Fruit fly (Drosophila melanogaster) whole organism, embryonic: ENCODE data around the gene Svil.
A peak's percentile ranks its signal among the peaks of the same experiment; 100 is the strongest.

Experiments used
- Ada2b ChIP-seq: fragments of 200-800 bp; sonication (Bioruptor generic); IDR thresholded peaks from 2 replicates; pipeline ENCODE4 v1.3.6; 2022; ENCODE audit warnings: missing biosample characterization, missing genetic modification characterization
- CG11085 ChIP-seq: fragments of 200-800 bp; sonication (Bioruptor generic); IDR thresholded peaks from 2 replicates; pipeline ENCODE4 v1.3.6; 2022; ENCODE audit warnings: missing biosample characterization, missing genetic modification characterization
- CG12155 ChIP-seq: fragments of 200-800 bp; sonication (Bioruptor generic); optimal IDR thresholded peaks from 3 replicates; lab custom pipeline; 2016; ENCODE audit warnings: missing biosample characterization, missing genetic modification characterization
- CG12299 ChIP-seq: fragments of 200-800 bp; sonication (Bioruptor generic); optimal IDR thresholded peaks from 2 replicates; lab custom pipeline; 2018; ENCODE audit warnings: missing biosample characterization, mild to moderate bottlenecking, missing genetic modification characterization
- CG14441 ChIP-seq: fragments of 200-800 bp; sonication (Bioruptor generic); IDR thresholded peaks from 2 replicates; pipeline ENCODE4 v1.3.6; 2022; ENCODE audit warnings: missing biosample characterization, missing genetic modification characterization
- CG14860 ChIP-seq: fragments of 200-800 bp; sonication (Bioruptor generic); IDR thresholded peaks from 3 replicates; pipeline ENCODE4 v1.3.6; 2022; ENCODE audit warnings: missing biosample characterization, missing genetic modification characterization; ENCODE audit not compliant: partially characterized antibody
- CG15011 ChIP-seq: fragments of 200-800 bp; sonication (Bioruptor generic); optimal IDR thresholded peaks from 3 replicates; lab custom pipeline; 2018; ENCODE audit warnings: missing biosample characterization, mild to moderate bottlenecking, missing genetic modification characterization
- CG15479 ChIP-seq: fragments of 200-800 bp; sonication (Bioruptor generic); optimal IDR thresholded peaks from 3 replicates; lab custom pipeline; 2019; ENCODE audit warnings: missing biosample characterization, mild to moderate bottlenecking, missing genetic modification characterization, moderate library complexity
- CG15696 ChIP-seq: fragments of 200-800 bp; sonication (Bioruptor generic); optimal IDR thresholded peaks from 2 replicates; lab custom pipeline; 2019; ENCODE audit warnings: missing biosample characterization, mild to moderate bottlenecking, missing genetic modification characterization, moderate library complexity
- CG1647 ChIP-seq: fragments of 200-800 bp; sonication (Bioruptor generic); optimal IDR thresholded peaks from 3 replicates; lab custom pipeline; 2016; ENCODE audit warnings: missing biosample characterization, missing genetic modification characterization
- CG16779 ChIP-seq: fragments of 200-800 bp; sonication (Bioruptor generic); IDR thresholded peaks from 2 replicates; pipeline ENCODE4 v1.3.6; 2022; ENCODE audit warnings: missing biosample characterization, missing genetic modification characterization
- CG17568 ChIP-seq: fragments of 200-800 bp; sonication (Bioruptor generic); optimal IDR thresholded peaks from 2 replicates; lab custom pipeline; 2018; ENCODE audit warnings: missing biosample characterization, mild to moderate bottlenecking, missing genetic modification characterization, moderate library complexity
- CG18599 ChIP-seq: fragments of 200-800 bp; sonication (Bioruptor generic); optimal IDR thresholded peaks from 3 replicates; lab custom pipeline; 2017; ENCODE audit warnings: missing biosample characterization, missing genetic modification characterization, mild to moderate bottlenecking, moderate library complexity, missing genetic modification reagents
- CG18764 ChIP-seq: fragments of 200-800 bp; sonication (Bioruptor generic); optimal IDR thresholded peaks from 3 replicates; lab custom pipeline; 2016; ENCODE audit warnings: missing biosample characterization, missing genetic modification characterization
- CG2120 ChIP-seq: fragments of 200-800 bp; sonication (Bioruptor generic); optimal IDR thresholded peaks from 3 replicates; lab custom pipeline; 2016; ENCODE audit warnings: missing biosample characterization, missing genetic modification characterization
- CG2129 ChIP-seq: fragments of 200-800 bp; sonication (Bioruptor generic); IDR thresholded peaks from 2 replicates; pipeline ENCODE4 v1.3.6; 2022; ENCODE audit warnings: missing biosample characterization, missing genetic modification characterization; ENCODE audit not compliant: partially characterized antibody
- CG30403 ChIP-seq: fragments of 200-800 bp; sonication (Bioruptor generic); optimal IDR thresholded peaks from 3 replicates; lab custom pipeline; 2016; ENCODE audit warnings: missing biosample characterization, missing genetic modification characterization
- CG32532 ChIP-seq: fragments of 200-800 bp; sonication (Bioruptor generic); IDR thresholded peaks from 2 replicates; pipeline ENCODE4 v1.3.6; 2022; ENCODE audit warnings: missing biosample characterization, missing genetic modification characterization
- CG33213 ChIP-seq: fragments of 200-800 bp; sonication (Bioruptor generic); optimal IDR thresholded peaks from 3 replicates; lab custom pipeline; 2016; ENCODE audit warnings: missing biosample characterization, missing genetic modification characterization
- CG4328 ChIP-seq: fragments of 200-800 bp; sonication (Bioruptor generic); optimal IDR thresholded peaks from 3 replicates; lab custom pipeline; 2017; ENCODE audit warnings: missing biosample characterization, missing genetic modification reagents, missing genetic modification characterization
- CG8388 ChIP-seq: fragments of 200-800 bp; sonication (Bioruptor generic); optimal IDR thresholded peaks from 2 replicates; lab custom pipeline; 2019; ENCODE audit warnings: missing biosample characterization, mild to moderate bottlenecking, missing genetic modification characterization, moderate library complexity
- CG9215 ChIP-seq: fragments of 200-800 bp; sonication (Bioruptor generic); IDR thresholded peaks from 2 replicates; pipeline ENCODE4 v1.3.6; 2022; ENCODE audit warnings: missing biosample characterization, missing genetic modification characterization
- CG9609 ChIP-seq: fragments of 200-800 bp; sonication (Bioruptor generic); optimal IDR thresholded peaks from 3 replicates; lab custom pipeline; 2016; ENCODE audit warnings: missing biosample characterization, missing genetic modification characterization
- Deaf1 ChIP-seq: fragments of 200-800 bp; optimal IDR thresholded peaks from 3 replicates; lab custom pipeline; 2019; ENCODE audit warnings: missing biosample characterization, mild to moderate bottlenecking, missing genetic modification characterization, moderate library complexity
- Hmr ChIP-seq: fragments of 200-800 bp; sonication (Bioruptor generic); optimal IDR thresholded peaks from 3 replicates; lab custom pipeline; 2017; ENCODE audit warnings: mild to moderate bottlenecking, missing biosample characterization, missing genetic modification reagents, missing genetic modification characterization
- MESR4 ChIP-seq: fragments of 200-800 bp; sonication (Bioruptor generic); optimal IDR thresholded peaks from 2 replicates; lab custom pipeline; 2018; ENCODE audit warnings: missing biosample characterization, mild to moderate bottlenecking, missing genetic modification characterization, moderate library complexity
- MTF-1 ChIP-seq: fragments of 200-800 bp; sonication (Bioruptor generic); optimal IDR thresholded peaks from 2 replicates; lab custom pipeline; 2018; ENCODE audit warnings: missing biosample characterization, mild to moderate bottlenecking, missing genetic modification characterization, borderline replicate concordance
- NC2β ChIP-seq: fragments of 200-800 bp; sonication (Bioruptor generic); optimal IDR thresholded peaks from 2 replicates; lab custom pipeline; 2016; ENCODE audit warnings: missing biosample characterization, missing genetic modification characterization
- Side ChIP-seq: fragments of 200-800 bp; sonication (Bioruptor generic); optimal IDR thresholded peaks from 2 replicates; lab custom pipeline; 2016; ENCODE audit warnings: missing biosample characterization, missing genetic modification characterization
- ab ChIP-seq: fragments of 200-800 bp; sonication (Bioruptor generic); optimal IDR thresholded peaks from 2 replicates; lab custom pipeline; 2016; ENCODE audit warnings: missing biosample characterization, missing genetic modification characterization
- bbx ChIP-seq: fragments of 200-800 bp; sonication (Bioruptor generic); IDR thresholded peaks from 2 replicates; pipeline ENCODE4 v1.3.6; 2022; ENCODE audit warnings: missing biosample characterization, missing genetic modification characterization; ENCODE audit not compliant: partially characterized antibody
- bcd ChIP-seq: fragments of 200-800 bp; sonication (Bioruptor generic); optimal IDR thresholded peaks from 2 replicates; lab custom pipeline; 2017; ENCODE audit warnings: missing biosample characterization, mild to moderate bottlenecking, missing genetic modification characterization
- br ChIP-seq: fragments of >200 bp; optimal IDR thresholded peaks from 2 replicates; lab custom pipeline; 2017
- caup ChIP-seq: fragments of 200-800 bp; sonication (Bioruptor generic); optimal IDR thresholded peaks from 3 replicates; lab custom pipeline; 2017; ENCODE audit warnings: missing biosample characterization, mild to moderate bottlenecking, missing genetic modification characterization, moderate library complexity; ENCODE audit not compliant: severe bottlenecking
- chn ChIP-seq: fragments of 200-800 bp; sonication (Bioruptor generic); optimal IDR thresholded peaks from 2 replicates; lab custom pipeline; 2016; ENCODE audit warnings: missing biosample characterization, missing genetic modification characterization
- crc ChIP-seq: fragments of 200-800 bp; sonication (Bioruptor generic); optimal IDR thresholded peaks from 2 replicates; lab custom pipeline; 2016; ENCODE audit warnings: missing biosample characterization, missing genetic modification characterization
- crp ChIP-seq, 2 experiments: fragments of 200-800 bp; sonication (Bioruptor generic); optimal IDR thresholded peaks; 2 replicates in 1 of 2; 3 replicates in 1 of 2; lab custom pipeline; 2017; ENCODE audit warnings: missing biosample characterization in 2 of 2, missing genetic modification characterization in 2 of 2, mild to moderate bottlenecking in 1 of 2, moderate library complexity in 1 of 2
- eve ChIP-seq, 2 experiments: fragments of >200 bp; optimal IDR thresholded peaks; 2 replicates each; lab custom pipeline; 2017; ENCODE audit warnings: missing biosample characterization in 2 of 2, missing genetic modification characterization in 2 of 2
- ewg ChIP-seq: fragments of 200-800 bp; sonication (Bioruptor generic); optimal IDR thresholded peaks from 3 replicates; lab custom pipeline; 2017; ENCODE audit warnings: mild to moderate bottlenecking, missing biosample characterization, missing genetic modification reagents, missing genetic modification characterization
- ftz-f1 ChIP-seq: fragments of 200-800 bp; sonication (Bioruptor generic); optimal IDR thresholded peaks from 2 replicates; lab custom pipeline; 2016; ENCODE audit warnings: missing biosample characterization, missing genetic modification characterization
- hb ChIP-seq: fragments of 200-800 bp; sonication (Bioruptor generic); IDR thresholded peaks from 3 replicates; pipeline ENCODE4 v1.3.6; 2022; ENCODE audit warnings: missing biosample characterization, missing genetic modification characterization; ENCODE audit not compliant: partially characterized antibody
- mam ChIP-seq: fragments of 200-800 bp; sonication (Bioruptor generic); optimal IDR thresholded peaks from 3 replicates; lab custom pipeline; 2016; ENCODE audit warnings: missing biosample characterization, missing genetic modification characterization
- mld ChIP-seq: fragments of 200-800 bp; sonication (Bioruptor generic); IDR thresholded peaks from 3 replicates; pipeline ENCODE4 v1.3.6; 2022; ENCODE audit warnings: missing biosample characterization, missing genetic modification characterization; ENCODE audit not compliant: partially characterized antibody
- nerfin-2 ChIP-seq: fragments of 200-800 bp; sonication (Bioruptor generic); IDR thresholded peaks from 2 replicates; pipeline ENCODE4 v1.3.6; 2022; ENCODE audit warnings: missing biosample characterization, missing genetic modification characterization; ENCODE audit not compliant: partially characterized antibody
- row ChIP-seq: fragments of 200-800 bp; sonication (Bioruptor generic); IDR thresholded peaks from 3 replicates; pipeline ENCODE4 v1.3.6; 2022; ENCODE audit warnings: missing biosample characterization, missing genetic modification characterization
- shn ChIP-seq: fragments of 200-800 bp; sonication (Bioruptor generic); optimal IDR thresholded peaks from 3 replicates; lab custom pipeline; 2016; ENCODE audit warnings: missing biosample characterization, missing genetic modification characterization
- toy ChIP-seq: fragments of 200-800 bp; sonication (Bioruptor generic); IDR thresholded peaks from 2 replicates; pipeline ENCODE4 v1.3.6; 2022; ENCODE audit warnings: missing biosample characterization, missing genetic modification characterization
- ttk ChIP-seq: fragments of 200-800 bp; sonication (Bioruptor generic); IDR thresholded peaks from 2 replicates; pipeline ENCODE4 v2.1.2; 2022; ENCODE audit warnings: missing biosample characterization, missing genetic modification characterization
- zfh1 ChIP-seq: fragments of 200-800 bp; sonication (Bioruptor generic); IDR thresholded peaks from 3 replicates; pipeline ENCODE4 v1.3.6; 2022; ENCODE audit warnings: missing biosample characterization, missing genetic modification characterization

The Svil gene

DNA sequence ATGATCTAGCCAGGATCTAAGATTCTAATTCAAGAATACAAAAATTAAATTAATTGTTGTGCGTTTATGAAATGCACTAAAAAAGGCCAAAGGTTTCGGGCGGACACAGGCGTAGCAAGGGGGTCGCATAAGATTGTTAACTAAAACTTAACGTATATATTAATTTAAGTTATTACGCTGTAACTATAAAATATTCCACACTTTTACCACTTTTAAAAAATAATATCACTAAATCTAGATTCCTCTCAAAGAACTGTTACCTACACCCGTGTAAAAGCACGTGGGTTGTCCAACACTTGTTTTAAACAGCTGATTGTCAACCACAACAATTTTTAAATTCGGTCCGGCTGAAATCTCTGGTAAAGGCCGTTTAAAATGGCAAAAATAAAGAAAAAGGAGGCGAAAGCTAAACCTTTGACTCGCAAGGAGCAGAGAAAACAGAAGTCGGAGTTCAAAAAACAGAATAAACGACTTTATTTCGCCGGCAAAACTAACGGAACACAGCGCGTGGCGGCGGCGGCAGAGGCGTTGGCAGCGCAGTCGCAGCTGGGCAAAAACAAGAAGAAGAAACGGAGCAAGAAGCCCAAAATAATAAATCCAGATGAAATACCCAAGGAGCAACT is 3.9 kb upstream of the Svil start, which contains the start of the genes mRpL23 and CG9004 (continued):
- no peak for TF ChIP-seq hb (GFP tag; lab: Robert Waterston, UW)
- peak; percentile 98 for TF ChIP-seq CG15011
- peak; percentile 99 for TF ChIP-seq mam (GFP tag; lab: Kevin White, UChicago)
- TF ChIP-seq CG14860 (GFP tag; lab: Robert Waterston, UW): no peak
- TF ChIP-seq CG16779: peak; percentile 99
- TF ChIP-seq ftz-f1: peak; percentile 95
- TF ChIP-seq br: no peak
- peak; percentile 97 for TF ChIP-seq shn (GFP tag; lab: Kevin White, UChicago)
- no peak for TF ChIP-seq nerfin-2 (GFP tag; lab: Robert Waterston, UW)
- TF ChIP-seq Ada2b: peak; percentile 99
- TF ChIP-seq CG33213 (GFP tag; lab: Kevin White, UChicago): peak; percentile 99
- peak; percentile 100 for TF ChIP-seq row
- peak; percentile 99 for TF ChIP-seq bcd
- peak; percentile 99 for TF ChIP-seq CG15696 (tag; lab: Kevin White, UChicago)
- TF ChIP-seq caup: peak; percentile 99
- TF ChIP-seq MTF-1 (GFP tag; lab: Kevin White, UChicago): peak; percentile 97
- no peak for TF ChIP-seq mld (GFP tag; lab: Robert Waterston, UW)
- peak; percentile 99 for TF ChIP-seq Hmr (GFP tag; lab: Kevin White, UChicago)
- peak; percentile 98 for TF ChIP-seq NC2β (GFP tag; lab: Kevin White, UChicago)
- peak; percentile 85 to 97 for TF ChIP-seq crp (GFP tag; optimal IDR thresholded peaks at IDR 0.05; lab: Kevin White, UChicago)
- TF ChIP-seq CG1647 (GFP tag; lab: Kevin White, UChicago): peak; percentile 99
- peak; percentile 100 for TF ChIP-seq CG14441 (GFP tag; lab: Robert Waterston, UW)
- TF ChIP-seq bbx (GFP tag; lab: Robert Waterston, UW): no peak
- peak; percentile 82 for TF ChIP-seq MESR4 (GFP tag; lab: Kevin White, UChicago)
- TF ChIP-seq CG32532 (GFP tag; lab: Robert Waterston, UW): peak; percentile 100
- TF ChIP-seq CG11085: peak; percentile 100
- TF ChIP-seq Deaf1 (tag; lab: Kevin White, UChicago): peak; percentile 86
- peak; percentile 99 for TF ChIP-seq chn (GFP tag; lab: Kevin White, UChicago)
- peak; percentile 98 for TF ChIP-seq CG8388 (GFP tag; lab: Kevin White, UChicago)
- TF ChIP-seq CG18764 (GFP tag; lab: Kevin White, UChicago): peak; percentile 99
- TF ChIP-seq eve (GFP tag; optimal IDR thresholded peaks at IDR 0.05; lab: Kevin White, UChicago): peak in 1 of 2 experiments; percentile 48
- no peak for TF ChIP-seq CG2129
- peak; percentile 98 for TF ChIP-seq Side (GFP tag; lab: Kevin White, UChicago)
- TF ChIP-seq CG12299 (tag; lab: Kevin White, UChicago): peak; percentile 98
- TF ChIP-seq zfh1 (GFP tag; lab: Robert Waterston, UW): peak; percentile 100
- peak; percentile 97 for TF ChIP-seq CG4328 (GFP tag; lab: Kevin White, UChicago)
- peak; percentile 98 for TF ChIP-seq CG9609
- peak; percentile 99 for TF ChIP-seq CG12155 (GFP tag; lab: Kevin White, UChicago)
- peak; percentile 98 for TF ChIP-seq CG17568 (GFP tag; lab: Kevin White, UChicago)
- TF ChIP-seq ab (GFP tag; lab: Kevin White, UChicago): peak; percentile 97
- peak; percentile 100 for TF ChIP-seq CG2120 (GFP tag; lab: Kevin White, UChicago)
- peak; percentile 97 for TF ChIP-seq crc
- TF ChIP-seq toy: peak; percentile 99
- peak; percentile 98 for TF ChIP-seq ewg (GFP tag; lab: Kevin White, UChicago)
- peak; percentile 99 for TF ChIP-seq CG18599 (GFP tag; lab: Kevin White, UChicago)
- peak; percentile 100 for TF ChIP-seq ttk (GFP tag; lab: Robert Waterston, UW)
- peak; percentile 99 for TF ChIP-seq CG9215
- peak; percentile 100 for TF ChIP-seq CG30403
- TF ChIP-seq CG15479 (GFP tag; lab: Kevin White, UChicago): peak; percentile 70
